Worm (Caenorhabditis elegans) whole organism, L3 larva: ENCODE data around the gene T05B4.12.

Source experiments
- R02D3.7 ChIP-seq: fragments of 150-350 bp; optimal IDR thresholded peaks from 2 replicates; lab custom pipeline; 2014; ENCODE audit warnings: missing biosample characterization, missing genetic modification characterization
- ZK546.5 ChIP-seq: sonication (generic microtip); optimal IDR thresholded peaks from 2 replicates; lab custom pipeline; 2017; ENCODE audit warnings: missing biosample characterization, missing genetic modification characterization
- aly-2 ChIP-seq: fragments of 150-350 bp; optimal IDR thresholded peaks from 2 replicates; lab custom pipeline; 2014; ENCODE audit warnings: missing biosample characterization, missing genetic modification characterization
- ama-1 ChIP-seq: fragments of 150-350 bp; optimal IDR thresholded peaks from 2 replicates; lab custom pipeline; 2018
- ceh-16 ChIP-seq: sonication (generic microtip); optimal IDR thresholded peaks from 2 replicates; lab custom pipeline; 2017; ENCODE audit warnings: missing biosample characterization, missing genetic modification characterization
- ceh-28 ChIP-seq: fragments of 150-350 bp; optimal IDR thresholded peaks from 2 replicates; lab custom pipeline; 2014; ENCODE audit warnings: missing biosample characterization, missing genetic modification reagents, missing genetic modification characterization
- ceh-82 ChIP-seq: fragments of 150-350 bp; optimal IDR thresholded peaks from 2 replicates; lab custom pipeline; 2014; ENCODE audit warnings: missing biosample characterization, missing genetic modification characterization
- ceh-9 ChIP-seq: sonication (generic microtip); optimal IDR thresholded peaks from 2 replicates; lab custom pipeline; 2018; ENCODE audit warnings: missing biosample characterization, missing genetic modification characterization
- daf-12 ChIP-seq: fragments of 150-350 bp; optimal IDR thresholded peaks from 2 replicates; lab custom pipeline; 2014; ENCODE audit warnings: missing biosample characterization, missing genetic modification reagents, missing genetic modification characterization
- egl-27 ChIP-seq: sonication (generic microtip); optimal IDR thresholded peaks from 4 replicates; lab custom pipeline; 2017; ENCODE audit warnings: missing biosample characterization, missing genetic modification reagents, missing genetic modification characterization
- egl-5 ChIP-seq: fragments of 150-350 bp; optimal IDR thresholded peaks from 2 replicates; lab custom pipeline; 2017; ENCODE audit warnings: missing biosample characterization, missing genetic modification reagents, missing genetic modification characterization, inconsistent platforms
- elt-1 ChIP-seq: fragments of 150-350 bp; optimal IDR thresholded peaks from 2 replicates; lab custom pipeline; 2014; ENCODE audit warnings: missing biosample characterization, missing genetic modification characterization
- elt-2 ChIP-seq: sonication (generic microtip); optimal IDR thresholded peaks from 2 replicates; lab custom pipeline; 2016; ENCODE audit warnings: missing genetic modification reagents, mild to moderate bottlenecking, missing genetic modification characterization, missing compliant biosample characterization
- elt-3 ChIP-seq, 3 experiments: fragments of 150-350 bp in 1 of 3; sonication (generic microtip) in 2 of 3; optimal IDR thresholded peaks; 2 replicates in 2 of 3; 4 replicates in 1 of 3; lab custom pipeline; 2014 to 2017; ENCODE audit warnings: missing biosample characterization in 3 of 3, missing genetic modification characterization in 3 of 3
- eor-1 ChIP-seq, 2 experiments: fragments of 150-350 bp; optimal IDR thresholded peaks; 2 replicates each; lab custom pipeline; 2014 to 2018; ENCODE audit warnings: missing biosample characterization in 2 of 2, missing genetic modification characterization in 2 of 2
- fkh-10 ChIP-seq: sonication (generic microtip); optimal IDR thresholded peaks from 2 replicates; lab custom pipeline; 2017; ENCODE audit warnings: missing biosample characterization, missing genetic modification reagents, missing genetic modification characterization
- fkh-2 ChIP-seq: fragments of 150-350 bp; optimal IDR thresholded peaks from 2 replicates; lab custom pipeline; 2014; ENCODE audit warnings: missing biosample characterization, missing genetic modification reagents, missing genetic modification characterization
- fos-1 ChIP-seq: fragments of 150-350 bp; optimal IDR thresholded peaks from 2 replicates; lab custom pipeline; 2014; ENCODE audit warnings: missing biosample characterization, missing genetic modification characterization
- hmg-11 ChIP-seq: sonication (generic microtip); optimal IDR thresholded peaks from 2 replicates; lab custom pipeline; 2016; ENCODE audit warnings: missing genetic modification characterization, missing compliant biosample characterization
- jun-1 ChIP-seq: fragments of 150-350 bp; optimal IDR thresholded peaks from 2 replicates; lab custom pipeline; 2014; ENCODE audit warnings: missing biosample characterization, missing genetic modification reagents, missing genetic modification characterization
- lin-15B ChIP-seq: fragments of 150-350 bp; optimal IDR thresholded peaks from 2 replicates; lab custom pipeline; 2014; ENCODE audit warnings: missing biosample characterization, missing genetic modification characterization
- lin-39 ChIP-seq: fragments of 150-350 bp; optimal IDR thresholded peaks from 2 replicates; lab custom pipeline; 2018; ENCODE audit warnings: missing biosample characterization, missing genetic modification reagents, missing genetic modification characterization
- lsy-12 ChIP-seq: sonication (generic microtip); optimal IDR thresholded peaks from 2 replicates; lab custom pipeline; 2016; ENCODE audit warnings: mild to moderate bottlenecking, missing genetic modification characterization, missing compliant biosample characterization
- mdl-1 ChIP-seq: fragments of 150-350 bp; optimal IDR thresholded peaks from 2 replicates; lab custom pipeline; 2014; ENCODE audit warnings: missing biosample characterization, missing genetic modification characterization
- mml-1 ChIP-seq: fragments of 150-350 bp; sonication (generic microtip); optimal IDR thresholded peaks from 3 replicates; lab custom pipeline; 2014; ENCODE audit warnings: missing biosample characterization, missing genetic modification characterization
- nhr-11 ChIP-seq: fragments of 150-350 bp; optimal IDR thresholded peaks from 2 replicates; lab custom pipeline; 2014; ENCODE audit warnings: missing biosample characterization, missing genetic modification characterization
- nhr-12 ChIP-seq: fragments of 150-350 bp; optimal IDR thresholded peaks from 2 replicates; lab custom pipeline; 2014; ENCODE audit warnings: missing biosample characterization, missing genetic modification characterization
- nhr-23 ChIP-seq: fragments of 150-350 bp; optimal IDR thresholded peaks from 2 replicates; lab custom pipeline; 2014; ENCODE audit warnings: missing biosample characterization, missing genetic modification reagents, missing genetic modification characterization
- nhr-25 ChIP-seq: sonication (generic microtip); optimal IDR thresholded peaks from 2 replicates; lab custom pipeline; 2017; ENCODE audit warnings: missing biosample characterization, missing genetic modification characterization
- nhr-43 ChIP-seq: sonication (generic microtip); optimal IDR thresholded peaks from 2 replicates; lab custom pipeline; 2016; ENCODE audit warnings: mild to moderate bottlenecking, missing genetic modification characterization, missing compliant biosample characterization; ENCODE audit not compliant: poor library complexity, severe bottlenecking
- nhr-76 ChIP-seq: fragments of 150-350 bp; sonication (generic microtip); optimal IDR thresholded peaks from 5 replicates; lab custom pipeline; 2014; ENCODE audit warnings: missing biosample characterization, missing genetic modification characterization
- pha-4 ChIP-seq: fragments of 150-350 bp; optimal IDR thresholded peaks from 2 replicates; lab custom pipeline; 2014; ENCODE audit warnings: missing biosample characterization, missing genetic modification reagents, missing genetic modification characterization
- pqm-1 ChIP-seq: fragments of 150-350 bp; optimal IDR thresholded peaks from 2 replicates; lab custom pipeline; 2017; ENCODE audit warnings: missing biosample characterization, missing genetic modification characterization, inconsistent platforms
- skn-1 ChIP-seq: fragments of 150-350 bp; optimal IDR thresholded peaks from 2 replicates; lab custom pipeline; 2014; ENCODE audit warnings: missing biosample characterization, missing genetic modification characterization
- unc-62 ChIP-seq: fragments of 150-350 bp; sonication (generic microtip); optimal IDR thresholded peaks from 4 replicates; lab custom pipeline; 2014; ENCODE audit warnings: missing biosample characterization, missing genetic modification reagents, missing genetic modification characterization
- zag-1 ChIP-seq: fragments of 150-350 bp; optimal IDR thresholded peaks from 2 replicates; lab custom pipeline; 2014; ENCODE audit warnings: missing biosample characterization, missing genetic modification characterization
- ztf-11 ChIP-seq: fragments of 150-350 bp; optimal IDR thresholded peaks from 2 replicates; lab custom pipeline; 2014; ENCODE audit warnings: missing biosample characterization, missing genetic modification characterization
- ztf-4 ChIP-seq: fragments of 150-350 bp; optimal IDR thresholded peaks from 2 replicates; lab custom pipeline; 2014; ENCODE audit warnings: missing biosample characterization, missing genetic modification characterization

The T05B4.12 gene

ce11 chrV:4143034-4143433 is 17.2 kb upstream of the T05B4.12 start (continued):
- no peak for TF ChIP-seq ztf-11 (tag; lab: Kevin White, UChicago)
- peak; percentile 54 for TF ChIP-seq nhr-43 (tag; lab: Kevin White, UChicago)

ce11 chrV:4138688-4139087 is 12.9 kb upstream of the T05B4.12 start, which contains the start of gene lgc-29:
TSS of gene lgc-29 (plus strand) at chrV:4138988.
- TF ChIP-seq ztf-4 (tag; lab: Kevin White, UChicago): no peak
- TF ChIP-seq nhr-23 (tag; lab: Kevin White, UChicago): no peak
- TF ChIP-seq ZK546.5: no peak
- TF ChIP-seq ceh-28: no peak
- TF ChIP-seq hmg-11 (tag; lab: Kevin White, UChicago): no peak
- TF ChIP-seq fkh-2: no peak
- TF ChIP-seq, all 47 proteins: peak for 0

ce11 chrV:4134728-4135127 is 8.9 kb upstream of the T05B4.12 start, which contains the start of gene lgc-1:
TSS of gene lgc-1 (plus strand) at chrV:4135028.
- TF ChIP-seq nhr-23 (tag; lab: Kevin White, UChicago): no peak
- no peak for TF ChIP-seq nhr-76 (tag; lab: Kevin White, UChicago)
- TF ChIP-seq fos-1 (tag; lab: Kevin White, UChicago): no peak
- no peak for TF ChIP-seq daf-12 (tag; lab: Kevin White, UChicago)
- TF ChIP-seq R02D3.7: no peak
- TF ChIP-seq ceh-82: no peak
- TF ChIP-seq aly-2 (tag; lab: Kevin White, UChicago): no peak
- TF ChIP-seq, all 47 proteins: peak for 0

DNA sequence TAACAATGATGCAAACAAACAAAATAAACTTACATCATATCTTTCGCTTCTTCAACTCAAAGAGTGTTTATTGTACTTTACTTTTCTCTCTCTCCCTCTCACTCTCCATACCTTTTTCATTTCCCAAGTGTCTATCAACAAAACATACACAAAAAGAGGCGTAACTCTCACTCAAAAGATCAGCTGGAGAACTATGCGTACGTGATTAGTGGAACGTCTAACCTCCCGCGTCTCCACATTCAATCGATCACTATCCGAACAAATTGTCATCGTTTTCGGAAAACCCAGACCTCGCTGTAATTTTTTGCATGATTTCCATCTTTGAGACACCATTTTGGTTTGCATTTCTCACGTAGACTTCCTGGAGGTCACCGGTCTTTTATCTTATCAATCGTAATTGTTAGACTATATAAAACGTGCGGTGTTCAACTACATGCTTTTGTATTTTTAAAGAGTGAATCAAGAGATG is 5.7 kb upstream of the T05B4.12 start, which contains the start of gene nhr-57:
Gene nhr-57 (plus strand): TSS at position 419 of the 469 bp plus-strand sequence.
- TF ChIP-seq skn-1 (tag; lab: Kevin White, UChicago): peak; percentile 84
- peak; percentile 28 for TF ChIP-seq mdl-1 (tag; lab: Kevin White, UChicago)
- TF ChIP-seq elt-2 (tag; lab: Kevin White, UChicago): peak; percentile 82
- TF ChIP-seq lin-39 (tag; lab: Kevin White, UChicago): peak; percentile 53
- peak in 1 of 3 experiments; percentile 42 for TF ChIP-seq elt-3 (tag; optimal IDR thresholded peaks at IDR 0.05; lab: Kevin White, UChicago)
- peak; percentile 74 for TF ChIP-seq pqm-1 (tag; lab: Kevin White, UChicago)
- TF ChIP-seq elt-1 (tag; lab: Kevin White, UChicago): no peak
- TF ChIP-seq nhr-25 (tag; lab: Kevin White, UChicago): peak; percentile 77
- no peak for TF ChIP-seq jun-1 (tag; lab: Kevin White, UChicago)
- TF ChIP-seq nhr-23 (tag; lab: Kevin White, UChicago): peak; percentile 67
- TF ChIP-seq egl-5 (tag; lab: Kevin White, UChicago): peak; percentile 65
- peak; percentile 81 for TF ChIP-seq nhr-43 (tag; lab: Kevin White, UChicago)
- no peak for TF ChIP-seq ZK546.5
- peak; percentile 98 for TF ChIP-seq pha-4 (tag; lab: Kevin White, UChicago)
- no peak for TF ChIP-seq lsy-12 (tag; lab: Kevin White, UChicago)
- TF ChIP-seq lin-15B (tag; lab: Kevin White, UChicago): no peak
- TF ChIP-seq ama-1: peak; percentile 26
- no peak for TF ChIP-seq unc-62 (GFP tag; lab: Kevin White, UChicago)
- peak; percentile 73 for TF ChIP-seq ceh-28

DNA sequence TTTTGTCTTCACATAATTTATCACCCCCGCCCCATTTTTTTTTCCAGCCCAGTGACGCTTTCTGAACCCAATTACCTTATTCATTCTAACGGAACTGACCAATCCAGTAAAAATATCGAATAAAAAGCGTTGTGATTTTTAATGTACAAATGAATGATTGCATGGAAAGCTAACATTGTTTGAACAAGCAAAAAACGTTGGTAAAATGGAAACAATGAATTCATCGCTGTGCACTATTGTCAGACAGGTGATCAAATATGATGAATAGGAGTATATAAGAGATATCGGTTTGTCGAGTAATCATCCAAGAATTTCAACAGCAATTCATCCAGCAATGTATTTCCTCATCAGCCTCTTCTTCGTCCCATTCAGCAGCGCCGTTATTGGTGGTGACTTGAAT is 3.8 kb upstream of the T05B4.12 start, which contains the start of gene phat-4:
Gene phat-4 (plus strand): TSS at position 301 of the 400 bp plus-strand sequence.
- TF ChIP-seq zag-1 (tag; lab: Kevin White, UChicago) (no peak), ceh-28 (no peak), mdl-1 (tag; lab: Kevin White, UChicago) (no peak), nhr-25 (tag; lab: Kevin White, UChicago) (no peak), unc-62 (GFP tag; lab: Kevin White, UChicago) (no peak)
- TF ChIP-seq, all 47 proteins: peak for 0

- TF ChIP-seq egl-27 (tag; lab: Kevin White, UChicago) (no peak), fos-1 (tag; lab: Kevin White, UChicago) (no peak), lsy-12 (tag; lab: Kevin White, UChicago) (no peak), nhr-43 (tag; lab: Kevin White, UChicago) (no peak), nhr-11 (tag; lab: Kevin White, UChicago) (no peak), unc-62 (GFP tag; lab: Kevin White, UChicago) (no peak), jun-1 (tag; lab: Kevin White, UChicago) (no peak), egl-5 (tag; lab: Kevin White, UChicago) (no peak), nhr-25 (tag; lab: Kevin White, UChicago) (no peak), eor-1 (tag; optimal IDR thresholded peaks at IDR 0.05; lab: Kevin White, UChicago) (no peak), elt-2 (tag; lab: Kevin White, UChicago) (no peak), aly-2 (tag; lab: Kevin White, UChicago) (no peak), elt-1 (tag; lab: Kevin White, UChicago) (no peak), ceh-9 (tag; lab: Kevin White, UChicago) (no peak), pha-4 (tag; lab: Kevin White, UChicago) (no peak), mml-1 (tag; lab: Kevin White, UChicago) (no peak), fkh-10 (GFP tag; lab: Kevin White, UChicago) (no peak), nhr-12 (tag; lab: Kevin White, UChicago) (no peak), ceh-16 (tag; lab: Kevin White, UChicago) (no peak), mdl-1 (tag; lab: Kevin White, UChicago) (no peak)
- TF ChIP-seq, all 47 proteins: peak for 0
Observed at ce11 chrV:4127435-4127834, 1.6 kb upstream of the T05B4.12 start, which contains the start of gene T05B4.13. TSS of gene T05B4.13 (minus strand) at chrV:4127535.
